Worm (Caenorhabditis elegans) whole organism, dauer: ENCODE results near the gene E02C12.6.

Source experiments
- unc-62 ChIP-seq: sonication (generic microtip); optimal IDR thresholded peaks from 2 replicates; lab custom pipeline; 2017; ENCODE audit warnings: missing biosample characterization, missing genetic modification reagents, missing genetic modification characterization

The E02C12.6 gene

DNA sequence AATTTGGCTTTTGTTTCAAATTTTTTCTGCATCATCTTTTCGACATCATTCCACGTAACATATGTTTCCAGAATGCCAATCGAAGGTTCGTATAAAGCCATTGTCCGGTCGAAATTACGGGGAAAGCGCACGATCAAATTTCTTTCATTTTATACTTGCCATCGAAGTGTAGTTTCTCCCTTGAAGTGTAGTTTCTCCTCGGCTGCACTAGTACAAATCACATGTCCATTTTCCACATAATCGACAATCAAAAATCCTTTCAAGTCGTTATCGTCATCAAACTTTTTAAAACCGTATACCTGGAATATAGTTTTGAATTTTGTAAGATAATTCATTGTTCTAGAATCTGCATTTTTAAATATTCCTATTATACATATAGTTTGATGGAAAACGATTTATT is 4.5 kb upstream of the E02C12.6 start, which contains the start of gene E02C12.9:
E02C12.9 (minus strand) TSS at position 101 of the 400 bp plus-strand sequence.
- no peak for TF ChIP-seq unc-62 (GFP tag; lab: Kevin White, UChicago)

DNA sequence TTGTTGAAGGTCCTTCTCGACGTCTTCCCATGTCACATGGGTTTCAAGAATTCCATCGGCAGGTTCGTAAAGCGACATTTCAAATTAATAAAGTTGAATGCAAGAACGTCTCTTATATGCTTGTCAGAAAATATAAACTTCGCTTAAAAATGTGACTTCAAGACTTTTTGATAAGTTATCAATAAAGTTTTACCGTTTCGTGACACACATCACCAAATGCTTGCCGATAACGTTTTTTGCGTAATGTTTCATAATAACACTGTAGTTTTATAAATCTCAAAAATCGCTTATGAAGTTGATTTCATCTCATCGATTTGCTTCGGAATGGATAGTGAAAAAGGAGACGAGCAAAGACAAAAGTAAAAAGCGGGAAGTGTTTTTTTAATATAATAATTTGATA is 2.6 kb upstream of the E02C12.6 start, which contains the start of gene E02C12.8:
E02C12.8 (minus strand) TSS at position 141 of the 400 bp plus-strand sequence.
- TF ChIP-seq unc-62 (GFP tag; lab: Kevin White, UChicago) = no peak

DNA sequence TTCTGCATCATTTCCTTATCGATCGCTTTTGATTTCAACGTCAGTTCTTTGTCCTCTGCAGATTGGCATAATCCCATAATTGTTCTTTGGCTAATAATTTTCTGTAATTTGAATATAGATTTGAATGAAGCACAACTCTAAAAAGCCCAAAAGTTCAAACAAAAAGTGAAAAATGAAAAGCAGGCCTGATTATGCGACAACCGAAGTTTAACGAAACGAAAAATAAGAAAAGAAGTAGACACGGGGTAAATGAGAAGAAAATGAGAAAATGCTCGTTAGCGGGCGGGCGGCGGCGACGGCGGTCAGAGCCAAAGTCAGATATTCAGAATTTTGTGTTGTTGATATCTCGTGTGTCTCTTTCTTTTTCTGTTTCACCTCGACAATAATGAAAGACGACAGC is 11.2 kb downstream of the E02C12.6 start, which contains the start of gene gpa-3:
gpa-3 (minus strand) TSS at position 101 of the 400 bp plus-strand sequence.
- TF ChIP-seq unc-62 (GFP tag; lab: Kevin White, UChicago) = no peak

DNA sequence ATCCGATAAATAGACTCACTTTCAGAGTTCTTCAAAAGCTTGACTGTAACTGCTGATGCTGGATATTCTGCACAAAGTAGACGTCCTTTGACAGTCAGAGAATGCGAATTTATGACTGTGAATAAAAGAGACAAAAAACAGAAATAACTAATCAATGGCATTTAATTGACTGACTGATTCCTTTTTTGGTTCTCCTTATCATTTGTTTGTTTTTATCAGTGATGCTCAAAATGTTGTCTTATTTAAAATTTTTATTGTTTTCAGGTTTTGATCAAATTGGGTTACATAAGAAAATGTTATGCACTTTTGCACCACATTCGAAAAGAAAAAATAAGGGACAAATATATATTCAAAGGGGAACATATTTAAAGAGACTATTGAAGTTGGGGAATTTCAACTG is 14.5 kb downstream of the E02C12.6 start, which contains the start of gene ttr-49:
ttr-49 (minus strand) TSS at position 171 of the 400 bp plus-strand sequence.
- TF ChIP-seq unc-62 (GFP tag; lab: Kevin White, UChicago) = no peak

DNA sequence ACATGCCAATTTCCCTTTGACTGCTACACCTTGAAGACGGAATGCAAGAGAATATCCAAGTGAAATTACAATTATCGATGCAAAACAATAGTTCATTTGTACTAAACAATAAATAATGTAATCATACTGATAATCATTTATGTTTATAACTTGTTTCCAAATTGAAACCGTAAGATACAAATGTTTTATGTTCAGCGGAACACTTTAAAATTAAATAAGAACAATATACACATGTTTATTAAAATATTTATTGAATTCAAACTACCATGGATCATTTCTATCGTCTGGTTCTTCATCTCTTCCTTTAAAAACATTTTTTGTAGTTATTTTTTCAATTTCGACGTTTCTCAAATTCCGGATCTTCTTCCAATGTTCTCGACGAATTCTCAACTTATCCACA is 15.5 kb downstream of the E02C12.6 start, which contains the start of gene ttr-40:
ttr-40 (minus strand) TSS at position 101 of the 400 bp plus-strand sequence.
- no peak for TF ChIP-seq unc-62 (GFP tag; lab: Kevin White, UChicago)

DNA sequence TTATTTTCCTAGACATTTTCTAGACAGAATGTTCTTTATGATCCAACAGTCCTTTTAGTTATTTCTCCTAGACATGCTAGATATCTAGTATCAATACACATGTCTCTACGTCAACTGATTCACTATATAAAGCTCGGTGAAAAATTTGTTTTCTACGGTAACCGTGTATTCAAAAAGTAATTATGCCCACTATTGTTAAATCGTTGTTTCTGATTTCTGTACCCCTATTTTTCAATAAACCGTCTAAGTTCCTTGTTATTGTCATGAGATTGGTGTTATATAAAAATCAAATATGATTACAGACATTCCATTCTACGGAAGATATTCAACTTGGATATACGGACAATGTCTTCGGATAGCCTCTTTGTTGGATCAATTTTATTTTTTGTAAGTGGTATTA is 17.9 kb downstream of the E02C12.6 start, which contains the start of gene srx-46:
srx-46 (plus strand) TSS at position 301 of the 400 bp plus-strand sequence.
- TF ChIP-seq unc-62 (GFP tag; lab: Kevin White, UChicago) = no peak

DNA sequence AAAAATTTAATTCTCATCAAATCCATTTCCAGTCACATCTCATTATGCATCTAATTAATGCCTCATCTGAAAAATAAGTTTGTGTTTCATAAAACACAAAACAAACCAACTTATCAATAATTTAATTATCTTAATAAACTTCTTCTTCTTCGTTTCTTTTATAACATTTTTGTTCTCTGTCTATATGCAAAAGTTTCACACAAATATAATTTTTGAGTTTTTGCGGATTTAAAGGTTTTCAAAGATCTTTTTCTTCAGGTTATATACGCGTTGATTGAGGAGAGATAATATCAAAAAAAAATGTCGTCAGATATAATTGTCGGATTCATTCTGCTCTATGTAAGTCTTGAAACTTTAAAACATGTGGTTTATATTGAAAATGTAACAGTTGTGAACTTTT is 21.2 kb downstream of the E02C12.6 start, which contains the start of gene srx-47:
srx-47 (plus strand) TSS at position 301 of the 400 bp plus-strand sequence.
- TF ChIP-seq unc-62 (GFP tag; lab: Kevin White, UChicago) = no peak

DNA sequence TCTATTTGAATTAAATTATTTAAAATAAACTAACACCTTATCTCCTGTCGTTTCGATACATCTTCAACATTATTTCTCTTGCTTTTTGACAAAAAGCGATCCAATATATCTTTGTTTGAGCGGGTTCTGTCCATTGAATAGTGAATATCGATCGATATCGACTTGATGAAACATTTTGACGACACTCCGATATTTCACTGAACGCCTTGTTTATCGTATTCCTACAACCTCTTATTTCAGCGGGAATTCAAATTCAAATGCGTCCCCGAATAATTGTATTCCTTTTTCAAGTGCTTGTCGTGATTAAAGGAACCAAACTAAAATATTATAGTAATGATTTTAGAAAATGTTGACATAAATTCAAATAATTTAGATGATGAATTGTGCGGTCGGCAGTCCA is 24.1 kb downstream of the E02C12.6 start, which contains the start of the genes K07B1.7 and try-5:
K07B1.7 (minus strand) TSS at position 159 of the 400 bp plus-strand sequence.
try-5 (plus strand) TSS at position 241 of the 400 bp plus-strand sequence.
- no peak for TF ChIP-seq unc-62 (GFP tag; lab: Kevin White, UChicago)

DNA sequence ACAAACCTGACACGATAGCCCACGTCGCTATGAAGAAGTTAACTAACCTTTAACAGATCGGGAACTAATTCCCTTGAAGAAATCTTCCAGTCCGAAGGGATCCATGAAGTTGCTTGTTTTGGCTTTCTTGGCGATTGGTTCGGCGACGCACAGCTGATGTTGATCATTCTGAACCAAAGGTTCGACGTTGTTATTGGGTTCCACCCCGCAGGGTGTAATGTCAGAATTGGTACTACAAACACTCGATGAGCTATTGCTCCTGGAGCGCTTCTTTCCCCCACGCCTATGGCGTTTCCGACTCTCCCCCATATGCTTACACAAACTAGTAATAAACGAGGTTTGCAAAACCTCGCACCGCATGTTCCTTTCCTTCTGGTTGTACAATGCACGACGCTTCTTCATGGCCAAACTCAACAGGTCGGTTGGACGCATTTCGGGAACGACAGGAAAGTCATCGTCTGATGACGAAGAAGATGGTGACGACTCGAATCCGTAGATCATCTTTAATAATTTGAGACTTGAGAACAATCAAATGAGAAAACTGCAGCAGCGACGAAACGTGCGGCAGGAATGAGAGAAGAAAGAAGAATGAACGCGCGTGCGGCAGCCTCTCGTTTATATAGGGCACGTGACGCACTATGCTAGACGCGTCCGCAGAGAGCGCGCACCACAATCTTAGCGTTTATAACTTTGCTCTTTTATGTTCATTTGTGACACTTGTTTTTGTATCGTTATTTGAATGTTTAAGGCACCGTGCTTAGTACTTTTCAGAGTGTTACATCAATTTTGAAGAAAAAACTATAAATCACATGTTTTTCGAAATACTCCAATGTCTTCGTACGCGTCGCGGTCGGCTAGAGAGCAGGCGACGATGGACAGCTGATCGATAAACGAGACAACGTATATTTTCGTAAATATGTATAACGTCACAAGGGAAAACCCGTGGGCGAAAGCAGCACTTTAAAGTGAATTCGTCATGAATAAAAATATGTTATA is 27.0 kb downstream of the E02C12.6 start, which contains the start of gene tos-1:
tos-1 (minus strand) TSS at position 575 of the 996 bp plus-strand sequence.
- no peak for TF ChIP-seq unc-62 (GFP tag; lab: Kevin White, UChicago)

DNA sequence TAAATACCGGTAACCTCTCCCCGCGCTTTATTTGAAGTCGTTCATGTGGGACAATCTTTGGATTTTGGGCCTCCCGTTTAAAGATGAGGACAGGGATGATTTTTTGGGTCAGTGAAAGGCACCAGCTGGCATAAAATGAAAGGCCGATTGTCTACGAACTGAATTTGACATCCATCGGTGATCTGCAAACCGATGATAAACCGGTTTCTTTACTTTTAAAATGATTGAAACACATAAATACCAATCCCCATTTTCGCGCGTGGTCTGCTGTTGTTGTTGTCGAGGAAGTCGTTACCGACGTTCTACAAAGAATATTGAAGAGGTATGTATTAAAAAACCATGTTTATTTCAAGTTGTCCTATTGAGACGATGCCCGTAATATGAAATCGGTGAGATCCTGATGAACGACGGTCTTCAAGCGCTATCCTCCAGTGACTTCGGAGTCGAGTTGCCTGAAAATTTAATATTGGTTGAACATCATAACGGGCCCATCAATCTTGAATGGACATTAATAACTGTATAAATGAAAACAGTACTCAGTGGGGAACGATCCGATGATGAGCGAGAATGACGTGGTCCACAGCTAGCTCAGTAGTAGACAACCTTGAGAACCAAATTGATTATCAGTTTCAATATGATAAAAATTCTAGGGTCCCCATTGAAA is 27.8 kb downstream of the E02C12.6 start:
- TF ChIP-seq unc-62 (GFP tag; lab: Kevin White, UChicago) = no peak

DNA sequence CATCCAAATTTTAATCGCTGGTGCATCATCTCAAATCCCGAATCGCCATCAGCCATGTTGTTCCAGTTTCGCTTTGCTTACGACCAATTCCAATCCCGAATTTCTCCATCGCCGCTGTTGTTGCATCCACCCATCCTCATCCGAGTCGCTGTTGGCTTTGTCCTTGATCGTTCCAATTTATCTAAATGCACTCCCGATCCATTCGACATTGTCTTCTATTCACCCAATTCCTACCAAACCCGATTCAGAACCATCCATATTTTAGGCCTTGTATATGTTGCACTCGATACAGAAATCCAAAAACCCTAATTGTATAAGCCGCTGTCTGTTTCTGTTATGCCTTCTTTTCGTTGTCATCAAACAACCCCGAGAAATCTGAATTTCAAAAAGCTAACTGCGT is 30.6 kb downstream of the E02C12.6 start:
- no peak for TF ChIP-seq unc-62 (GFP tag; lab: Kevin White, UChicago)

DNA sequence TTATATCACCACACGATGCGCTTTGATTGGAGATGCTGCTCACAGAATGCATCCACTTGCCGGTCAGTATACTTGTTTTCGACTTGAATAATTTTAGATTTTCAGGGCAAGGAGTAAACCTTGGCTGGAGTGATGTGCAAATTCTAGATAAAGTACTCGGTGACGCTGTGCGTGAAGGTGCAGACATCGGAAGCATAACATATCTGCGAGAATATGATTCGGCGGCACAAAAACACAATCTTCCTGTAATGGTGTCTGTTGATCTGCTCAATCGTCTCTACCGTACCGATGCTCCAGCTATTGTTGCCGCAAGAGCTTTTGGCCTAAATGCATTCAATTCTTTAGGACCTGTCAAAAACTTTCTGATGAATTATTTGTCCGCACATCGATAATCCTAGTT is 32.4 kb downstream of the E02C12.6 start:
- TF ChIP-seq unc-62 (GFP tag; lab: Kevin White, UChicago) = no peak

DNA sequence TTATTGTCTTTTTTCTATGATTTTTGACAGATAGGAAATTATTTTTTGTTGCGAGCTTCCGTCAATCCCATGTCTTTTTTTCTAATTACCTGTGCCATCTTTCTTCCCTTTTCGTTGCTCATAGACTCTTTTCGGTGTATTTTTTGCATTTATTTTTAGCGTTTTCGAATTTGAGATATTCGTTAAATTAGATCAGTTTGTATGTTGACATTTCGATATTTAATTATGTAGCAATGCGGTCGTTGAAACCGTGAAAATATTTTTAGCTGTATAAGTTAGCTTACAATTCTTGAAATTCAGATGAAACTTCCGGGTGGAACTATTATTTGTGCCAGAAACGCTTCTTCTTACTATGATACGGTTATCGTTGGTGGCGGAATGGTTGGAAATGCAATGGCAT is 34.4 kb downstream of the E02C12.6 start, which contains the start of gene coq-6:
coq-6 (plus strand) TSS at position 301 of the 400 bp plus-strand sequence.
- TF ChIP-seq unc-62 (GFP tag; lab: Kevin White, UChicago) = no peak

DNA sequence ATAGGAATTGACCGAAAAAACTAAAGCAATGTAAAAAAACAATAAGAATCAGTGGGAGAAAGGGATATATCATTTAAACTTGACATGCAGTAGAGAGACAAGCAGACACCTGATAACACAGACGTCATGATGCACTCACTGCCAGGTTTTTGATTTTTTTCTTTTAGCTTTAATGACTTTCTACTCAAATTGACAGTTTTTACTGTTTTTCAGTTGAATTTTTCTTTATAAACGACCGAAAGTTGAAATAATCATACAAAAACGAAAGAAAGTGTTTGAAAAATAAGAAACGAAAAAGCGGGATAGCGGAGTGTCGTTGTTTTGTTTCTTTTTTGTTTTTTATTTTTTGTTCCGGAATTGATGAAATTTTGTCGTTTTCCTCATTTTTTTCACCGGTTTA is 36.7 kb downstream of the E02C12.6 start, which contains the start of gene ucp-4:
ucp-4 (plus strand) TSS at position 83 of the 400 bp plus-strand sequence.
- no peak for TF ChIP-seq unc-62 (GFP tag; lab: Kevin White, UChicago)
